Worm (Caenorhabditis elegans) whole organism, L2 larva: ENCODE measurements around the gene sec-24.1.
A peak's percentile ranks its signal among the peaks of the same experiment; 100 is the strongest.

Experiments used
- C34F6.9 ChIP-seq: fragments of 150-350 bp; optimal IDR thresholded peaks from 2 replicates; lab custom pipeline; 2014; ENCODE audit warnings: missing biosample characterization, missing genetic modification characterization
- F13H6.1 ChIP-seq: sonication (generic microtip); optimal IDR thresholded peaks from 2 replicates; lab custom pipeline; 2016; ENCODE audit warnings: missing genetic modification characterization, missing compliant biosample characterization
- R02D3.7 ChIP-seq: fragments of 150-350 bp; optimal IDR thresholded peaks from 2 replicates; lab custom pipeline; 2014; ENCODE audit warnings: missing biosample characterization, missing genetic modification characterization
- Y55F3AM.14 ChIP-seq: fragments of 200-800 bp; sonication (Bioruptor generic); optimal IDR thresholded peaks from 2 replicates; lab custom pipeline; 2018; ENCODE audit warnings: mild to moderate bottlenecking, missing genetic modification characterization, missing compliant biosample characterization
- alr-1 ChIP-seq: fragments of 150-350 bp; optimal IDR thresholded peaks from 2 replicates; lab custom pipeline; 2014; ENCODE audit warnings: missing biosample characterization, missing genetic modification characterization
- aly-2 ChIP-seq: fragments of 150-350 bp; optimal IDR thresholded peaks from 2 replicates; lab custom pipeline; 2014; ENCODE audit warnings: missing biosample characterization, missing genetic modification characterization
- ama-1 ChIP-seq: fragments of 150-350 bp; optimal IDR thresholded peaks from 2 replicates; lab custom pipeline; 2018; ENCODE audit warnings: inconsistent platforms
- blmp-1 ChIP-seq: sonication (generic microtip); optimal IDR thresholded peaks from 2 replicates; lab custom pipeline; 2017; ENCODE audit warnings: missing genetic modification characterization, mild to moderate bottlenecking, missing compliant biosample characterization, antibody characterized with exemption, moderate library complexity; ENCODE audit not compliant: insufficient read depth
- ceh-16 ChIP-seq: fragments of 150-350 bp; optimal IDR thresholded peaks from 2 replicates; lab custom pipeline; 2014; ENCODE audit warnings: missing biosample characterization, missing genetic modification characterization
- ceh-82 ChIP-seq: fragments of 150-350 bp; optimal IDR thresholded peaks from 2 replicates; lab custom pipeline; 2014; ENCODE audit warnings: missing biosample characterization, missing genetic modification characterization
- crh-2 ChIP-seq: sonication (generic microtip); optimal IDR thresholded peaks from 2 replicates; lab custom pipeline; 2017; ENCODE audit warnings: missing biosample characterization, missing genetic modification characterization
- egl-27 ChIP-seq: sonication (generic microtip); optimal IDR thresholded peaks from 3 replicates; lab custom pipeline; 2017; ENCODE audit warnings: missing biosample characterization, missing genetic modification reagents, missing genetic modification characterization
- elt-3 ChIP-seq: sonication (generic microtip); optimal IDR thresholded peaks from 2 replicates; lab custom pipeline; 2017; ENCODE audit warnings: missing biosample characterization, missing genetic modification characterization
- fos-1 ChIP-seq: fragments of 150-350 bp; optimal IDR thresholded peaks from 2 replicates; lab custom pipeline; 2014; ENCODE audit warnings: missing biosample characterization, missing genetic modification characterization
- gmeb-1 ChIP-seq: fragments of 150-350 bp; optimal IDR thresholded peaks from 2 replicates; lab custom pipeline; 2014; ENCODE audit warnings: missing biosample characterization, missing genetic modification characterization
- lin-11 ChIP-seq: fragments of 150-350 bp; sonication (generic microtip); optimal IDR thresholded peaks from 2 replicates; lab custom pipeline; 2014; ENCODE audit warnings: missing biosample characterization, missing genetic modification characterization, inconsistent platforms, mixed read lengths
- lin-13 ChIP-seq: fragments of 150-350 bp; optimal IDR thresholded peaks from 2 replicates; lab custom pipeline; 2014; ENCODE audit warnings: missing biosample characterization, missing genetic modification reagents, missing genetic modification characterization
- lin-39 ChIP-seq: fragments of 150-350 bp; optimal IDR thresholded peaks from 2 replicates; lab custom pipeline; 2014; ENCODE audit warnings: missing biosample characterization, missing genetic modification reagents, missing genetic modification characterization
- lsy-2 ChIP-seq, 2 experiments: fragments of 150-350 bp in 1 of 2; sonication (generic microtip) in 1 of 2; optimal IDR thresholded peaks; 2 replicates each; lab custom pipeline; 2014 to 2017; ENCODE audit warnings: missing biosample characterization in 2 of 2, missing genetic modification characterization in 2 of 2
- mab-5 ChIP-seq: fragments of 150-350 bp; optimal IDR thresholded peaks from 2 replicates; lab custom pipeline; 2014; ENCODE audit warnings: missing biosample characterization, missing genetic modification characterization
- mbf-1 ChIP-seq: sonication (generic microtip); optimal IDR thresholded peaks from 2 replicates; lab custom pipeline; 2017; ENCODE audit warnings: missing biosample characterization, missing genetic modification characterization
- mdl-1 ChIP-seq, 2 experiments: fragments of 150-350 bp in 1 of 2; sonication (generic microtip) in 1 of 2; optimal IDR thresholded peaks; 2 replicates each; lab custom pipeline; 2017; ENCODE audit warnings: missing biosample characterization in 2 of 2, missing genetic modification characterization in 2 of 2
- nhr-10 ChIP-seq: sonication (generic microtip); optimal IDR thresholded peaks from 2 replicates; lab custom pipeline; 2017; ENCODE audit warnings: missing biosample characterization, missing genetic modification characterization
- nhr-11 ChIP-seq: fragments of 150-350 bp; optimal IDR thresholded peaks from 2 replicates; lab custom pipeline; 2014; ENCODE audit warnings: missing biosample characterization, missing genetic modification characterization
- nhr-12 ChIP-seq: fragments of 150-350 bp; optimal IDR thresholded peaks from 2 replicates; lab custom pipeline; 2014; ENCODE audit warnings: missing biosample characterization, missing genetic modification characterization
- nhr-129 ChIP-seq: fragments of 150-350 bp; optimal IDR thresholded peaks from 2 replicates; lab custom pipeline; 2014; ENCODE audit warnings: missing biosample characterization, missing genetic modification characterization
- nhr-21 ChIP-seq: fragments of 150-350 bp; optimal IDR thresholded peaks from 2 replicates; lab custom pipeline; 2014; ENCODE audit warnings: missing biosample characterization, missing genetic modification characterization
- nhr-25 ChIP-seq: fragments of 150-350 bp; sonication (generic microtip); optimal IDR thresholded peaks from 3 replicates; lab custom pipeline; 2014; ENCODE audit warnings: missing biosample characterization, missing genetic modification characterization
- nhr-6 ChIP-seq: fragments of 150-350 bp; optimal IDR thresholded peaks from 2 replicates; lab custom pipeline; 2014; ENCODE audit warnings: missing biosample characterization, missing genetic modification characterization
- sem-4 ChIP-seq: fragments of 150-350 bp; optimal IDR thresholded peaks from 2 replicates; lab custom pipeline; 2014; ENCODE audit warnings: missing biosample characterization, missing genetic modification reagents, missing genetic modification characterization
- skn-1 ChIP-seq: sonication (generic microtip); optimal IDR thresholded peaks from 2 replicates; lab custom pipeline; 2017; ENCODE audit warnings: missing biosample characterization, missing genetic modification characterization
- sma-3 ChIP-seq: sonication (generic microtip); optimal IDR thresholded peaks from 2 replicates; lab custom pipeline; 2016; ENCODE audit warnings: missing genetic modification reagents, missing genetic modification characterization, missing compliant biosample characterization
- sma-9 ChIP-seq, 2 experiments: fragments of 150-350 bp in 1 of 2; sonication (generic microtip) in 1 of 2; optimal IDR thresholded peaks; 2 replicates each; lab custom pipeline; 2014 to 2016; ENCODE audit warnings: missing genetic modification characterization in 2 of 2, mild to moderate bottlenecking in 1 of 2, missing biosample characterization in 1 of 2, missing compliant biosample characterization in 1 of 2, missing genetic modification reagents in 1 of 2, moderate library complexity in 1 of 2
- snpc-4 ChIP-seq: fragments of 150-350 bp; optimal IDR thresholded peaks from 2 replicates; lab custom pipeline; 2014; ENCODE audit warnings: missing biosample characterization, missing genetic modification characterization
- unc-39 ChIP-seq: fragments of 150-350 bp; optimal IDR thresholded peaks from 2 replicates; lab custom pipeline; 2014; ENCODE audit warnings: missing biosample characterization, missing genetic modification characterization
- unc-55 ChIP-seq: fragments of 150-350 bp; sonication (generic microtip); optimal IDR thresholded peaks from 3 replicates; lab custom pipeline; 2014; ENCODE audit warnings: missing biosample characterization, missing genetic modification reagents, missing genetic modification characterization
- unc-62 ChIP-seq: fragments of 150-350 bp; optimal IDR thresholded peaks from 2 replicates; lab custom pipeline; 2014; ENCODE audit warnings: missing biosample characterization, missing genetic modification reagents, missing genetic modification characterization
- zag-1 ChIP-seq: fragments of 150-350 bp; optimal IDR thresholded peaks from 2 replicates; lab custom pipeline; 2014; ENCODE audit warnings: missing biosample characterization, missing genetic modification characterization
- ztf-1 ChIP-seq: fragments of 200-800 bp; sonication (Bioruptor generic); conservative IDR thresholded peaks from 2 replicates; pipeline ENCODE4 v1.3.6; 2022; ENCODE audit warnings: missing genetic modification characterization, missing compliant biosample characterization
- ztf-4 ChIP-seq: fragments of 150-350 bp; optimal IDR thresholded peaks from 2 replicates; lab custom pipeline; 2014; ENCODE audit warnings: missing biosample characterization, missing genetic modification characterization

The sec-24.1 gene

DNA sequence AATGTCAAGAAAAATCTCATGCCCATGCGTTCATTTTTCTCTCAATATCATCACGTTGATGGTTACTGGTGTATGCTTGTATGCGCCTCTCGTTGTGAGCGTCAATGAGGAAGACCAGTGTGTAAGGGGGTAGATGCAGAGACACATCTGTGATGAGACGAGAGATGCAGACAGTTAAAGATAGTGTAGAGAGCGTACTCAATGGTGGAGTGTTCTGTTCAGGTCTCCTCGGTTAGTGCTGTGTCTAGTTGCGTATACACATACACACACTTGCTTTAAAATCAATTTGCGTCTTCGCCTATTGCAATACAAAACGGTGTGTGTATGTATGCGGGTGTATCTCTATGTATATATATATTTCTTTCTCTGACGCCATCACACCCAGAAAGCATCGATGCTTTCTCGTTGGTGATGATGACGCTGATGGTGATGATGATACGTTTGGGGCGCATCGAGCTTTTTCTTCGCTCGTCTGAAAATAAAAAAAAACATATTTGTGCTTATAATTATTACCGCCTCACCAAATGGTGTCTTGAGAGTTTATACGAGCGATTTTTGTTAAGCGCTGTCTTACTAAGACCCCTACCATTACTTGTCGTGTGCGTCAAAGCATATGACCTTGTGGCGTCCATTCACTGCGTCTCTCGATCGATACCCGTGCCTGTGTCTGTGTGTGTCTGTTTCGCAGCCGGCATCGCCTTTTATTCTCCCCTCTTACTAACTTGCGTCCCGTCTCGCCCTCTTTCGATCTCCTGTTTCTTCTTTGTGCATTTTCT is 27.6 kb upstream of the sec-24.1 start, which contains the start of gene F40F11.3:
F40F11.3 (minus strand) TSS at position 589 of the 776 bp plus-strand sequence.
- TF ChIP-seq ceh-16 (tag; lab: Kevin White, UChicago) (peak; percentile 71), lin-11 (tag; lab: Kevin White, UChicago) (peak; percentile 25), unc-55 (GFP tag; lab: Kevin White, UChicago) (peak; percentile 84), mbf-1 (tag; lab: Kevin White, UChicago) (no peak), alr-1 (tag; lab: Kevin White, UChicago) (peak; percentile 72), mab-5 (peak; percentile 53), nhr-129 (tag; lab: Kevin White, UChicago) (peak; percentile 98), lsy-2 (tag; optimal IDR thresholded peaks at IDR 0.05; lab: Kevin White, UChicago) (peak; percentile 53 to 85), zag-1 (tag; lab: Kevin White, UChicago) (peak; percentile 79), snpc-4 (tag; lab: Kevin White, UChicago) (peak; percentile 63), aly-2 (no peak), nhr-12 (tag; lab: Kevin White, UChicago) (no peak), ztf-4 (tag; lab: Kevin White, UChicago) (peak; percentile 94), nhr-6 (tag; lab: Kevin White, UChicago) (peak; percentile 93), Y55F3AM.14 (GFP tag; lab: Kevin White, UChicago) (no peak), skn-1 (tag; lab: Kevin White, UChicago) (peak; percentile 76), lin-39 (tag; lab: Kevin White, UChicago) (no peak), C34F6.9 (tag; lab: Kevin White, UChicago) (peak; percentile 88), ama-1 (lab: Kevin White, UChicago) (no peak), lin-13 (peak; percentile 67), F13H6.1 (tag; lab: Kevin White, UChicago) (peak; percentile 95), sem-4 (tag; lab: Kevin White, UChicago) (peak; percentile 92), nhr-25 (tag; lab: Kevin White, UChicago) (peak; percentile 85), nhr-11 (tag; lab: Kevin White, UChicago) (no peak), unc-39 (tag; lab: Kevin White, UChicago) (peak; percentile 13), R02D3.7 (tag; lab: Kevin White, UChicago) (peak; percentile 6), nhr-10 (tag; lab: Kevin White, UChicago) (peak; percentile 36), ztf-1 (GFP tag; lab: Robert Waterston, UW) (0 out of 2 replicates have a peak, but pooled peaks have one; percentile 16), gmeb-1 (tag; lab: Kevin White, UChicago) (peak; percentile 65), sma-3 (GFP tag; lab: Kevin White, UChicago) (peak; percentile 75), ceh-82 (tag; lab: Kevin White, UChicago) (no peak), sma-9 (GFP tag; optimal IDR thresholded peaks at IDR 0.05; lab: Kevin White, UChicago) (peak; percentile 93), sma-9 (tag; optimal IDR thresholded peaks at IDR 0.05; lab: Kevin White, UChicago) (no peak), crh-2 (peak; percentile 91), blmp-1 (peak; percentile 80), unc-62 (GFP tag; lab: Kevin White, UChicago) (peak; percentile 16), fos-1 (peak; percentile 88), nhr-21 (tag; lab: Kevin White, UChicago) (peak; percentile 77), egl-27 (tag; lab: Kevin White, UChicago) (peak; percentile 51), mdl-1 (tag; optimal IDR thresholded peaks at IDR 0.05; lab: Kevin White, UChicago) (peak; percentile 23 to 80)
- TF ChIP-seq, all 48 proteins: peak for 31

DNA sequence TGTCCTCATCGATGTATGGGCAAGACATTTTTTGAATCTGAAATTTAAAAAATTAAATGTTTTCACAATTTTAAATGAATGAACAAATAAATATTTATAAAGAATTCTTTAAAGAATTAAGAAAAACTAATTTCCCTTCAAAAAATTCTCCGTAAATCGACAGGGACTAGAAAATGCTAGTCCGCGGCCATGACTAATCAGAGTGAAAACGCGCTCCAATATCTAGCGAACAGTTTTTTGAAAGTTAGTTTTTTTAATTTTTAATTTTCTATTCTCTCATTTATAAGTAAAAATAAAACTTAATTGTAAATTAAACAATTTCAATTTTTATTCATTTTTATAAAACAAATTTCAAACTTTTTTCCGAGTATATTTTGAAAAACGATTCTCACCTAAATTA is 26.8 kb upstream of the sec-24.1 start:
- peak; percentile 51 for TF ChIP-seq C34F6.9 (tag; lab: Kevin White, UChicago)
- TF ChIP-seq crh-2, result peak; percentile 27
- TF ChIP-seq lin-13, result peak; percentile 72
- TF ChIP-seq fos-1, result peak; percentile 53
- peak in 1 of 2 experiments; percentile 65 for TF ChIP-seq lsy-2 (tag; optimal IDR thresholded peaks at IDR 0.05; lab: Kevin White, UChicago)
- peak; percentile 79 for TF ChIP-seq unc-55 (GFP tag; lab: Kevin White, UChicago)
- no peak for TF ChIP-seq sma-3 (GFP tag; lab: Kevin White, UChicago)
- peak; percentile 7 for TF ChIP-seq gmeb-1 (tag; lab: Kevin White, UChicago)
- TF ChIP-seq mbf-1 (tag; lab: Kevin White, UChicago), result no peak
- TF ChIP-seq sma-9 (GFP tag; optimal IDR thresholded peaks at IDR 0.05; lab: Kevin White, UChicago), result peak; percentile 51
- TF ChIP-seq sma-9 (tag; optimal IDR thresholded peaks at IDR 0.05; lab: Kevin White, UChicago), result no peak
- TF ChIP-seq elt-3, result no peak
- no peak for TF ChIP-seq ceh-16 (tag; lab: Kevin White, UChicago)
- TF ChIP-seq, all 48 proteins: peak for 8
